Worm (Caenorhabditis elegans) whole organism, young adult: Measurements from ENCODE around the gene K09D9.3.

Experiments used
- B0019.2 ChIP-seq: fragments of 200-800 bp; sonication (Bioruptor generic); conservative IDR thresholded peaks from 2 replicates; pipeline ENCODE4 v1.3.6; 2022; ENCODE audit warnings: missing genetic modification reagents, missing genetic modification characterization, missing compliant biosample characterization
- B0035.1 ChIP-seq: sonication (generic microtip); optimal IDR thresholded peaks from 2 replicates; lab custom pipeline; 2016; ENCODE audit warnings: missing genetic modification characterization, mild to moderate bottlenecking, missing compliant biosample characterization, missing genotype, missing genetic modification reagents
- B0336.3 ChIP-seq: fragments of 200-800 bp; sonication (Bioruptor generic); IDR thresholded peaks from 2 replicates; pipeline ENCODE4 v1.3.6; 2022; ENCODE audit warnings: missing genetic modification characterization, missing compliant biosample characterization
- D2030.7 ChIP-seq: fragments of 200-800 bp; sonication (Bioruptor generic); IDR thresholded peaks from 2 replicates; pipeline ENCODE4 v1.3.6; 2022; ENCODE audit warnings: missing genetic modification reagents, missing genetic modification characterization, missing compliant biosample characterization
- F22D6.2 ChIP-seq: sonication (generic microtip); optimal IDR thresholded peaks from 2 replicates; lab custom pipeline; 2016; ENCODE audit warnings: mild to moderate bottlenecking, missing genetic modification characterization, missing compliant biosample characterization
- F23B12.7 ChIP-seq: sonication (generic microtip); optimal IDR thresholded peaks from 2 replicates; lab custom pipeline; 2017; ENCODE audit warnings: missing genetic modification characterization, mild to moderate bottlenecking, missing compliant biosample characterization, antibody characterized with exemption, moderate library complexity; ENCODE audit not compliant: insufficient read depth
- K11D2.4 ChIP-seq: fragments of 200-800 bp; sonication (Bioruptor generic); IDR thresholded peaks from 2 replicates; pipeline ENCODE4 v1.3.6; 2022; ENCODE audit warnings: missing genetic modification reagents, missing genetic modification characterization, missing compliant biosample characterization
- T07F8.4 ChIP-seq: sonication (generic microtip); optimal IDR thresholded peaks from 2 replicates; lab custom pipeline; 2016; ENCODE audit warnings: mild to moderate bottlenecking, missing genetic modification characterization, moderate library complexity, missing compliant biosample characterization
- Y56A3A.18 ChIP-seq: fragments of 200-800 bp; sonication (Bioruptor generic); IDR thresholded peaks from 2 replicates; pipeline ENCODE4 v1.3.6; 2022; ENCODE audit warnings: missing genetic modification reagents, missing genetic modification characterization, missing compliant biosample characterization
- akir-1 ChIP-seq: fragments of 200-800 bp; sonication (Bioruptor generic); optimal IDR thresholded peaks from 2 replicates; lab custom pipeline; 2018; ENCODE audit warnings: mild to moderate bottlenecking, missing genetic modification characterization, moderate library complexity, missing compliant biosample characterization
- aptf-2 ChIP-seq: fragments of 200-800 bp; sonication (Bioruptor generic); conservative IDR thresholded peaks from 2 replicates; pipeline ENCODE4 v1.3.6; 2022; ENCODE audit warnings: missing genetic modification reagents, missing genetic modification characterization, missing compliant biosample characterization
- aptf-3 ChIP-seq: fragments of 200-800 bp; sonication (Bioruptor generic); IDR thresholded peaks from 2 replicates; pipeline ENCODE4 v1.3.6; 2022; ENCODE audit warnings: missing genetic modification characterization, missing compliant biosample characterization
- cebp-1 ChIP-seq, 2 experiments: fragments of 200-800 bp in 1 of 2; sonication (Bioruptor generic) in 1 of 2; sonication (generic microtip) in 1 of 2; IDR thresholded peaks in 1 of 2; optimal IDR thresholded peaks in 1 of 2; 2 replicates each; pipeline versions ENCODE4 v1.3.6 to Lab custom; 2017 to 2022; ENCODE audit warnings: missing compliant biosample characterization in 2 of 2, missing genetic modification characterization in 2 of 2, mild to moderate bottlenecking in 1 of 2, missing genetic modification reagents in 1 of 2, moderate library complexity in 1 of 2
- ceh-91 ChIP-seq: fragments of 200-800 bp; sonication (Bioruptor generic); IDR thresholded peaks from 2 replicates; pipeline ENCODE4 v1.3.6; 2022; ENCODE audit warnings: missing genetic modification reagents, missing genetic modification characterization, missing compliant biosample characterization
- chd-7 ChIP-seq: sonication (generic microtip); optimal IDR thresholded peaks from 2 replicates; lab custom pipeline; 2016; ENCODE audit warnings: mild to moderate bottlenecking, missing genetic modification characterization, moderate library complexity, missing compliant biosample characterization
- die-1 ChIP-seq: sonication (generic microtip); optimal IDR thresholded peaks from 2 replicates; lab custom pipeline; 2016; ENCODE audit warnings: missing genotype, mild to moderate bottlenecking, missing genetic modification characterization, missing compliant biosample characterization
- dox-1 ChIP-seq: fragments of 200-800 bp; sonication (Bioruptor generic); IDR thresholded peaks from 2 replicates; pipeline ENCODE4 v1.3.6; 2022; ENCODE audit warnings: missing genetic modification reagents, missing genetic modification characterization, missing compliant biosample characterization
- egl-18 ChIP-seq: fragments of 200-800 bp; sonication (Bioruptor generic); IDR thresholded peaks from 2 replicates; pipeline ENCODE4 v1.3.6; 2022; ENCODE audit warnings: missing genetic modification reagents, missing genetic modification characterization, missing compliant biosample characterization
- egrh-3 ChIP-seq: fragments of 200-800 bp; sonication (Bioruptor generic); IDR thresholded peaks from 2 replicates; pipeline ENCODE4 v1.3.6; 2022; ENCODE audit warnings: missing genetic modification reagents, missing genetic modification characterization, missing compliant biosample characterization
- gei-17 ChIP-seq: fragments of 200-800 bp; sonication (Bioruptor generic); optimal IDR thresholded peaks from 2 replicates; lab custom pipeline; 2018; ENCODE audit warnings: mild to moderate bottlenecking, missing genetic modification characterization, missing compliant biosample characterization
- hmg-1.2 ChIP-seq: fragments of 200-800 bp; sonication (Bioruptor generic); IDR thresholded peaks from 2 replicates; pipeline ENCODE4 v1.3.6; 2022; ENCODE audit warnings: missing genetic modification reagents, missing genetic modification characterization, missing compliant biosample characterization
- lag-1 ChIP-seq: fragments of 200-800 bp; sonication (Bioruptor generic); IDR thresholded peaks from 2 replicates; pipeline ENCODE4 v1.3.6; 2022; ENCODE audit warnings: missing genetic modification reagents, missing genetic modification characterization, missing compliant biosample characterization
- let-526 ChIP-seq: fragments of 200-800 bp; sonication (Bioruptor generic); IDR thresholded peaks from 2 replicates; pipeline ENCODE4 v1.3.6; 2022; ENCODE audit warnings: missing genetic modification reagents, missing genetic modification characterization, missing compliant biosample characterization
- lin-26 ChIP-seq: fragments of 200-800 bp; sonication (Bioruptor generic); IDR thresholded peaks from 2 replicates; pipeline ENCODE4 v1.3.6; 2022; ENCODE audit warnings: missing genetic modification reagents, missing genetic modification characterization, missing compliant biosample characterization
- lin-35 ChIP-seq, 3 experiments: fragments of 150-350 bp in 2 of 3; sonication (generic microtip) in 1 of 3; optimal IDR thresholded peaks; 2 replicates each; lab custom pipeline; 2014 to 2018; ENCODE audit warnings: missing biosample characterization in 3 of 3, missing genetic modification characterization in 3 of 3, missing genetic modification reagents in 3 of 3
- lin-54 ChIP-seq: fragments of 200-800 bp; sonication (Bioruptor generic); optimal IDR thresholded peaks from 2 replicates; lab custom pipeline; 2018; ENCODE audit warnings: mild to moderate bottlenecking, missing genetic modification characterization, missing compliant biosample characterization
- lir-1 ChIP-seq: fragments of 200-800 bp; sonication (Bioruptor generic); conservative IDR thresholded peaks from 2 replicates; pipeline ENCODE4 v1.3.6; 2022; ENCODE audit warnings: missing genetic modification reagents, missing genetic modification characterization, missing compliant biosample characterization
- lsl-1 ChIP-seq: fragments of 200-800 bp; sonication (Bioruptor generic); optimal IDR thresholded peaks from 2 replicates; lab custom pipeline; 2018; ENCODE audit warnings: mild to moderate bottlenecking, missing genetic modification characterization, moderate library complexity, missing compliant biosample characterization
- madf-3 ChIP-seq: fragments of 200-800 bp; sonication (Bioruptor generic); IDR thresholded peaks from 2 replicates; pipeline ENCODE4 v1.3.6; 2022; ENCODE audit warnings: missing genetic modification reagents, missing genetic modification characterization, missing compliant biosample characterization
- madf-6 ChIP-seq: fragments of 200-800 bp; sonication (Bioruptor generic); IDR thresholded peaks from 2 replicates; pipeline ENCODE4 v1.3.6; 2022; ENCODE audit warnings: missing genetic modification reagents, missing genetic modification characterization, missing compliant biosample characterization
- mcd-1 ChIP-seq: fragments of 200-800 bp; sonication (Bioruptor generic); IDR thresholded peaks from 2 replicates; pipeline ENCODE4 v1.3.6; 2022; ENCODE audit warnings: missing genetic modification reagents, missing genetic modification characterization, missing compliant biosample characterization
- mel-28 ChIP-seq: sonication (generic microtip); optimal IDR thresholded peaks from 2 replicates; lab custom pipeline; 2016; ENCODE audit warnings: borderline replicate concordance, mild to moderate bottlenecking, missing genetic modification characterization, missing compliant biosample characterization
- mes-4 ChIP-seq: sonication (generic microtip); optimal IDR thresholded peaks from 2 replicates; lab custom pipeline; 2016; ENCODE audit warnings: missing genotype, missing genetic modification characterization, missing compliant biosample characterization
- nfya-1 ChIP-seq: sonication (generic microtip); optimal IDR thresholded peaks from 2 replicates; lab custom pipeline; 2017; ENCODE audit warnings: antibody characterized with exemption, missing compliant biosample characterization, missing genetic modification characterization, borderline replicate concordance; ENCODE audit not compliant: insufficient read depth
- nhr-120 ChIP-seq: fragments of 200-800 bp; sonication (Bioruptor generic); IDR thresholded peaks from 2 replicates; pipeline ENCODE4 v1.3.6; 2022; ENCODE audit warnings: missing genetic modification characterization, missing compliant biosample characterization
- nhr-27 ChIP-seq: fragments of 200-800 bp; sonication (Bioruptor generic); optimal IDR thresholded peaks from 2 replicates; lab custom pipeline; 2018; ENCODE audit warnings: mild to moderate bottlenecking, missing genetic modification characterization, moderate library complexity, missing compliant biosample characterization
- nhr-80 ChIP-seq: sonication (generic microtip); optimal IDR thresholded peaks from 2 replicates; lab custom pipeline; 2016; ENCODE audit warnings: missing genetic modification characterization, missing compliant biosample characterization
- nhr-90 ChIP-seq: sonication (generic microtip); optimal IDR thresholded peaks from 2 replicates; lab custom pipeline; 2016; ENCODE audit warnings: missing genotype, mild to moderate bottlenecking, missing genetic modification characterization, missing compliant biosample characterization
- rcor-1 ChIP-seq: fragments of 200-800 bp; sonication (Bioruptor generic); IDR thresholded peaks from 2 replicates; pipeline ENCODE4 v1.3.6; 2022; ENCODE audit warnings: missing genetic modification reagents, missing genetic modification characterization, missing compliant biosample characterization
- rec-8 ChIP-seq, 2 experiments: sonication (generic microtip); optimal IDR thresholded peaks; 2 replicates each; lab custom pipeline; 2016; ENCODE audit warnings: mild to moderate bottlenecking in 2 of 2, missing genetic modification characterization in 2 of 2, missing genetic modification reagents in 2 of 2, missing genotype in 2 of 2, missing biosample characterization in 1 of 2, missing compliant biosample characterization in 1 of 2, moderate library complexity in 1 of 2
- snpc-1.1 ChIP-seq: sonication (generic microtip); optimal IDR thresholded peaks from 2 replicates; lab custom pipeline; 2017; ENCODE audit warnings: missing genetic modification characterization, mild to moderate bottlenecking, missing compliant biosample characterization, antibody characterized with exemption, moderate library complexity, missing genotype, missing genetic modification reagents; ENCODE audit not compliant: insufficient read depth
- snpc-4 ChIP-seq, 5 experiments: fragments of 150-350 bp in 1 of 5; sonication (generic microtip) in 4 of 5; optimal IDR thresholded peaks; 2 replicates each; lab custom pipeline; 2014 to 2018; ENCODE audit warnings: missing genetic modification characterization in 5 of 5, missing biosample characterization in 3 of 5, antibody characterized with exemption in 2 of 5, mild to moderate bottlenecking in 2 of 5, missing compliant biosample characterization in 2 of 5, missing genotype in 2 of 5, moderate library complexity in 2 of 5, missing genetic modification reagents in 1 of 5
- tbx-9 ChIP-seq: sonication (generic microtip); optimal IDR thresholded peaks from 2 replicates; lab custom pipeline; 2016; ENCODE audit warnings: borderline replicate concordance, missing genetic modification characterization, inconsistent platforms, missing compliant biosample characterization
- unc-130 ChIP-seq: sonication (generic microtip); optimal IDR thresholded peaks from 2 replicates; lab custom pipeline; 2016; ENCODE audit warnings: missing genetic modification reagents, missing genetic modification characterization, missing compliant biosample characterization
- zim-3 ChIP-seq: sonication (generic microtip); optimal IDR thresholded peaks from 2 replicates; lab custom pipeline; 2017; ENCODE audit warnings: mild to moderate bottlenecking, missing genetic modification characterization, moderate library complexity, missing compliant biosample characterization
- ztf-22 ChIP-seq: fragments of 200-800 bp; sonication (Bioruptor generic); optimal IDR thresholded peaks from 2 replicates; lab custom pipeline; 2018; ENCODE audit warnings: mild to moderate bottlenecking, missing genetic modification characterization, moderate library complexity, missing compliant biosample characterization

Gene K09D9.3

ce11 chrV:4029627-4030026 is 10.3 kb downstream of the K09D9.3 start:
- TF ChIP-seq nhr-90 (no peak), egrh-3 (0 out of 2 replicates have a peak, but pooled peaks have one; percentile 18), zim-3 (no peak), D2030.7 (no peak), madf-6 (GFP tag; lab: Robert Waterston, UW) (0 out of 2 replicates have a peak, but pooled peaks have one; percentile 14), cebp-1 (GFP tag; IDR thresholded peaks at IDR 0.05; lab: Robert Waterston, UW) (no peak), cebp-1 (tag; optimal IDR thresholded peaks at IDR 0.05; lab: Kevin White, UChicago) (peak; percentile 16), gei-17 (GFP tag; lab: Kevin White, UChicago) (no peak), nhr-27 (tag; lab: Kevin White, UChicago) (no peak), B0035.1 (tag; lab: Kevin White, UChicago) (no peak), lir-1 (GFP tag; lab: Robert Waterston, UW) (no peak), lin-26 (GFP tag; lab: Robert Waterston, UW) (no peak), mes-4 (no peak), mcd-1 (no peak), lin-54 (no peak), hmg-1.2 (GFP tag; lab: Robert Waterston, UW) (peak; percentile 74; the same call in 1 of the 2 replicates), ztf-22 (no peak), akir-1 (GFP tag; lab: Kevin White, UChicago) (no peak), let-526 (GFP tag; lab: Robert Waterston, UW) (no peak), egl-18 (GFP tag; lab: Robert Waterston, UW) (no peak), mel-28 (tag; lab: Kevin White, UChicago) (no peak), ceh-91 (GFP tag; lab: Robert Waterston, UW) (no peak), lin-35 (GFP tag; optimal IDR thresholded peaks at IDR 0.05; lab: Kevin White, UChicago) (no peak), F22D6.2 (tag; lab: Kevin White, UChicago) (no peak), nhr-80 (tag; lab: Kevin White, UChicago) (peak; percentile 20), rcor-1 (no peak), B0019.2 (GFP tag; lab: Robert Waterston, UW) (no peak), aptf-2 (GFP tag; lab: Robert Waterston, UW) (peak; percentile 95), madf-3 (GFP tag; lab: Robert Waterston, UW) (no peak), Y56A3A.18 (GFP tag; lab: Robert Waterston, UW) (0 out of 2 replicates have a peak, but pooled peaks have one; percentile 11), snpc-4 (GFP tag; optimal IDR thresholded peaks at IDR 0.05; lab: Kevin White, UChicago) (no peak), snpc-4 (tag; optimal IDR thresholded peaks at IDR 0.05; lab: Kevin White, UChicago) (no peak), nhr-120 (GFP tag; lab: Robert Waterston, UW) (no peak), nfya-1 (tag; lab: Kevin White, UChicago) (no peak), K11D2.4 (no peak), dox-1 (no peak), die-1 (tag; lab: Kevin White, UChicago) (no peak), T07F8.4 (tag; lab: Kevin White, UChicago) (no peak), rec-8 (tag; optimal IDR thresholded peaks at IDR 0.05; lab: Kevin White, UChicago) (no peak), tbx-9 (tag; lab: Kevin White, UChicago) (no peak), lag-1 (GFP tag; lab: Robert Waterston, UW) (no peak), F23B12.7 (tag; lab: Kevin White, UChicago) (no peak), lsl-1 (no peak), chd-7 (tag; lab: Kevin White, UChicago) (no peak), aptf-3 (GFP tag; lab: Robert Waterston, UW) (peak; percentile 50; the same call in 1 of the 2 replicates), unc-130 (GFP tag; lab: Kevin White, UChicago) (no peak), snpc-1.1 (tag; lab: Kevin White, UChicago) (no peak), B0336.3 (GFP tag; lab: Robert Waterston, UW) (0 out of 2 replicates have a peak, but pooled peaks have one; percentile 16)
